Worm (Caenorhabditis elegans): ENCODE measurements around the gene F17A9.4.

The F17A9.4 gene

ce11 chrV:6107474-6107873 lies 3.0 kb downstream of the F17A9.4 start, which contains the start of gene cwf-19L1:
Gene cwf-19L1, plus strand, starts transcription at chrV:6107828.
- peak; percentile 40 for TF ChIP-seq snpc-3.4 (tag; optimal IDR thresholded peaks at IDR 0.05)
- peak; percentile 91 for TF ChIP-seq lin-54 (GFP tag; optimal IDR thresholded peaks at IDR 0.05)
- TF ChIP-seq ztf-3 (GFP tag; optimal IDR thresholded peaks at IDR 0.05), result no peak
- peak; percentile 16 for TF ChIP-seq lsl-1 (GFP tag; optimal IDR thresholded peaks at IDR 0.05)
- TF ChIP-seq B0019.2 (GFP tag; conservative IDR thresholded peaks at IDR 0.05), result 0 out of 2 replicates have a peak, but pooled peaks have one; percentile 49
- peak; percentile 57 for TF ChIP-seq ZK185.1 (tag; optimal IDR thresholded peaks at IDR 0.05; ENCODE audit: poor library complexity, severe bottlenecking)
- TF ChIP-seq hmg-1.2 (GFP tag; IDR thresholded peaks at IDR 0.05), result peak; percentile 18; the same call in 1 of the 2 replicates
- 0 out of 2 replicates have a peak, but pooled peaks have one; percentile 22 for TF ChIP-seq D2030.7 (GFP tag; IDR thresholded peaks at IDR 0.05)
- peak in 1 of 3 experiments; percentile 80 for TF ChIP-seq lin-35 (GFP tag; optimal IDR thresholded peaks at IDR 0.05)
- 0 out of 2 replicates have a peak, but pooled peaks have one; percentile 26 for TF ChIP-seq lir-1 (GFP tag; conservative IDR thresholded peaks at IDR 0.05)
- TF ChIP-seq F33H1.4 (GFP tag; IDR thresholded peaks at IDR 0.05), result peak; percentile 29; the same call in 1 of the 2 replicates
- TF ChIP-seq egl-18 (GFP tag; IDR thresholded peaks at IDR 0.05), result no peak
- TF ChIP-seq ama-1 (optimal IDR thresholded peaks at IDR 0.05), result no peak
- no peak for TF ChIP-seq ama-1 (GFP tag; optimal IDR thresholded peaks at IDR 0.05)
- no peak for TF ChIP-seq xnd-1 (tag; optimal IDR thresholded peaks at IDR 0.05)
- TF ChIP-seq dpl-1 (GFP tag; optimal IDR thresholded peaks at IDR 0.05), result peak; percentile 65
- peak; percentile 70 for TF ChIP-seq efl-1 (GFP tag; optimal IDR thresholded peaks at IDR 0.05)
- 0 out of 2 replicates have a peak, but pooled peaks have one; percentile 32 for TF ChIP-seq dox-1 (GFP tag; IDR thresholded peaks at IDR 0.05)
- TF ChIP-seq unc-62 (GFP tag; optimal IDR thresholded peaks at IDR 0.05), result no peak
- no peak for TF ChIP-seq cebp-1 (GFP tag; IDR thresholded peaks at IDR 0.05)
- peak; percentile 19 for TF ChIP-seq cebp-1 (tag; optimal IDR thresholded peaks at IDR 0.05)
- peak; percentile 17 for TF ChIP-seq F23B12.7 (tag; optimal IDR thresholded peaks at IDR 0.05; ENCODE audit: insufficient read depth)
- TF ChIP-seq attf-3 (GFP tag; conservative IDR thresholded peaks at IDR 0.05), result no peak

ce11 chrV:6105374-6105773 lies 5.1 kb downstream of the F17A9.4 start, which contains the start of gene atf-8:
Gene atf-8, plus strand, starts transcription at chrV:6105607.
- TF ChIP-seq lsl-1 (GFP tag; optimal IDR thresholded peaks at IDR 0.05) (no peak), zfh-2 (GFP tag; conservative IDR thresholded peaks at IDR 0.05) (peak; percentile 66)

- TF ChIP-seq nhr-179 (tag; optimal IDR thresholded peaks at IDR 0.05) (no peak), snpc-1.3 (tag; optimal IDR thresholded peaks at IDR 0.05; ENCODE audit: insufficient read depth) (no peak), ceh-27 (GFP tag; optimal IDR thresholded peaks at IDR 0.05) (no peak), F10E7.11 (tag; optimal IDR thresholded peaks at IDR 0.05) (no peak), let-607 (tag; optimal IDR thresholded peaks at IDR 0.05) (no peak), ama-1 (optimal IDR thresholded peaks at IDR 0.05) (no peak), ama-1 (GFP tag; optimal IDR thresholded peaks at IDR 0.05) (no peak), ets-4 (GFP tag; optimal IDR thresholded peaks at IDR 0.05) (no peak), ztf-28 (GFP tag; IDR thresholded peaks at IDR 0.05) (no peak), C17E4.6 (GFP tag; IDR thresholded peaks at IDR 0.05) (no peak), unc-130 (GFP tag; optimal IDR thresholded peaks at IDR 0.05) (no peak), ztf-26 (tag; optimal IDR thresholded peaks at IDR 0.05) (no peak), unc-62 (GFP tag; optimal IDR thresholded peaks at IDR 0.05) (no peak), cebp-2 (GFP tag; IDR thresholded peaks at IDR 0.05) (no peak), snpc-1.1 (tag; optimal IDR thresholded peaks at IDR 0.05; ENCODE audit: insufficient read depth) (no peak), lsy-27 (tag; optimal IDR thresholded peaks at IDR 0.05; ENCODE audit: borderline replicate concordance, insufficient read depth) (no peak), sptf-2 (GFP tag; optimal IDR thresholded peaks at IDR 0.05) (no peak), ceh-79 (tag; optimal IDR thresholded peaks at IDR 0.05) (no peak), egl-18 (GFP tag; IDR thresholded peaks at IDR 0.05) (no peak), lsl-1 (GFP tag; optimal IDR thresholded peaks at IDR 0.05) (no peak), B0261.1 (tag; optimal IDR thresholded peaks at IDR 0.05) (no peak)
Observed at ce11 chrV:6103429-6103828, 7.0 kb downstream of the F17A9.4 start, which contains the start of gene Y38A10A.11. Gene Y38A10A.11, minus strand, starts transcription at chrV:6103529.

Measured in whole organism, young adult.